Worm (Caenorhabditis elegans) whole organism, L4 larva: ENCODE measurements around the gene T27E4.7.

Experiments used
- D1046.2 ChIP-seq: fragments of 200-800 bp; sonication (Bioruptor generic); IDR thresholded peaks from 2 replicates; pipeline ENCODE4 v1.3.6; 2022; ENCODE audit warnings: missing genetic modification characterization, missing compliant biosample characterization
- F26F4.8 ChIP-seq: fragments of 200-800 bp; sonication (Bioruptor generic); conservative IDR thresholded peaks from 2 replicates; pipeline ENCODE4 v1.3.6; 2022; ENCODE audit warnings: missing genetic modification characterization, missing compliant biosample characterization
- F44E2.7 ChIP-seq: fragments of 200-800 bp; sonication (Bioruptor generic); IDR thresholded peaks from 2 replicates; pipeline ENCODE4 v2.1.2; 2022; ENCODE audit warnings: missing genetic modification characterization, missing compliant biosample characterization
- F49E8.2 ChIP-seq: sonication (generic microtip); optimal IDR thresholded peaks from 2 replicates; lab custom pipeline; 2016; ENCODE audit warnings: missing compliant biosample characterization, mild to moderate bottlenecking, missing genetic modification characterization, borderline replicate concordance
- T20F7.1 ChIP-seq: fragments of 200-800 bp; sonication (Bioruptor generic); optimal IDR thresholded peaks from 2 replicates; lab custom pipeline; 2018; ENCODE audit warnings: mild to moderate bottlenecking, missing genetic modification characterization, missing compliant biosample characterization
- T26A8.4 ChIP-seq: fragments of 200-800 bp; sonication (Bioruptor generic); IDR thresholded peaks from 2 replicates; pipeline ENCODE4 v1.3.6; 2022; ENCODE audit warnings: missing genetic modification characterization, missing compliant biosample characterization
- Y75B8A.6 ChIP-seq: fragments of 200-800 bp; sonication (Bioruptor generic); IDR thresholded peaks from 2 replicates; pipeline ENCODE4 v1.3.6; 2022; ENCODE audit warnings: missing genetic modification reagents, missing genetic modification characterization, missing compliant biosample characterization
- ZK546.5 ChIP-seq, 2 experiments: sonication (generic microtip); optimal IDR thresholded peaks; 2 replicates each; lab custom pipeline; 2017; ENCODE audit warnings: missing biosample characterization in 2 of 2, missing genetic modification characterization in 2 of 2
- aha-1 ChIP-seq: fragments of 150-350 bp; peaks from one replicate; lab custom pipeline; 2014; ENCODE audit warnings: missing biosample characterization, missing genetic modification characterization
- ceh-20 ChIP-seq: fragments of 200-800 bp; sonication (Bioruptor generic); IDR thresholded peaks from 2 replicates; pipeline ENCODE4 v1.3.6; 2022; ENCODE audit warnings: missing genetic modification reagents, missing genetic modification characterization, missing compliant biosample characterization
- ceh-44 ChIP-seq: fragments of 200-800 bp; sonication (Bioruptor generic); IDR thresholded peaks from 2 replicates; pipeline ENCODE4 v1.3.6; 2022; ENCODE audit warnings: missing genetic modification reagents, missing genetic modification characterization, missing compliant biosample characterization
- ceh-82 ChIP-seq: sonication (generic microtip); optimal IDR thresholded peaks from 2 replicates; lab custom pipeline; 2017; ENCODE audit warnings: missing biosample characterization, missing genetic modification characterization
- ces-1 ChIP-seq: fragments of 150-350 bp; sonication (generic microtip); optimal IDR thresholded peaks from 4 replicates; lab custom pipeline; 2014; ENCODE audit warnings: missing biosample characterization, missing genetic modification reagents, missing genetic modification characterization
- cey-2 ChIP-seq: sonication (generic microtip); optimal IDR thresholded peaks from 3 replicates; lab custom pipeline; 2017; ENCODE audit warnings: missing genetic modification characterization, mild to moderate bottlenecking, missing compliant biosample characterization, antibody characterized with exemption, borderline replicate concordance; ENCODE audit not compliant: insufficient read depth
- ctbp-1 ChIP-seq: fragments of 200-800 bp; sonication (Bioruptor generic); IDR thresholded peaks from 2 replicates; pipeline ENCODE4 v1.3.6; 2022; ENCODE audit warnings: missing genetic modification reagents, missing genetic modification characterization, missing compliant biosample characterization
- daf-12 ChIP-seq: fragments of 150-350 bp; optimal IDR thresholded peaks from 2 replicates; lab custom pipeline; 2014; ENCODE audit warnings: missing biosample characterization, missing genetic modification reagents, missing genetic modification characterization
- daf-16 ChIP-seq, 3 experiments: sonication (generic microtip); optimal IDR thresholded peaks; 2 replicates each; lab custom pipeline; 2016 to 2017; ENCODE audit warnings: missing genetic modification characterization in 3 of 3, missing genetic modification reagents in 3 of 3, mild to moderate bottlenecking in 2 of 3, missing compliant biosample characterization in 2 of 3, missing biosample characterization in 1 of 3, moderate library complexity in 1 of 3
- dmd-6 ChIP-seq: fragments of 200-800 bp; sonication (Bioruptor generic); IDR thresholded peaks from 2 replicates; pipeline ENCODE4 v1.3.6; 2022; ENCODE audit warnings: missing genetic modification reagents, missing genetic modification characterization, missing compliant biosample characterization
- dpl-1 ChIP-seq: fragments of 150-350 bp; optimal IDR thresholded peaks from 2 replicates; lab custom pipeline; 2014; ENCODE audit warnings: missing biosample characterization, missing genetic modification reagents, missing genetic modification characterization
- dve-1 ChIP-seq: sonication (generic microtip); optimal IDR thresholded peaks from 2 replicates; lab custom pipeline; 2017; ENCODE audit warnings: antibody characterized with exemption, mild to moderate bottlenecking, missing genetic modification characterization, missing compliant biosample characterization; ENCODE audit not compliant: insufficient read depth
- hif-1 ChIP-seq, 2 experiments: sonication (generic microtip); optimal IDR thresholded peaks; 2 replicates each; lab custom pipeline; 2016 to 2017; ENCODE audit warnings: missing compliant biosample characterization in 2 of 2, missing genetic modification characterization in 2 of 2, missing genetic modification reagents in 2 of 2, missing genotype in 2 of 2, mild to moderate bottlenecking in 1 of 2
- lim-7 ChIP-seq: fragments of 200-800 bp; sonication (Bioruptor generic); IDR thresholded peaks from 2 replicates; pipeline ENCODE4 v1.3.6; 2022; ENCODE audit warnings: missing genetic modification characterization, missing compliant biosample characterization
- lin-29 ChIP-seq: fragments of 200-800 bp; sonication (Bioruptor generic); IDR thresholded peaks from 2 replicates; pipeline ENCODE4 v1.3.6; 2022; ENCODE audit warnings: missing genetic modification reagents, missing genetic modification characterization, missing compliant biosample characterization
- lir-3 ChIP-seq: sonication (generic microtip); optimal IDR thresholded peaks from 2 replicates; lab custom pipeline; 2016; ENCODE audit warnings: mild to moderate bottlenecking, missing genetic modification characterization, missing compliant biosample characterization
- lsy-2 ChIP-seq, 2 experiments: fragments of 150-350 bp in 1 of 2; sonication (generic microtip) in 1 of 2; optimal IDR thresholded peaks; 2 replicates each; lab custom pipeline; 2014 to 2017; ENCODE audit warnings: missing biosample characterization in 2 of 2, missing genetic modification characterization in 2 of 2
- madf-5 ChIP-seq, 2 experiments: fragments of 200-800 bp; sonication (Bioruptor generic); IDR thresholded peaks; 2 replicates each; pipeline ENCODE4 v1.3.6; 2022; ENCODE audit warnings: missing compliant biosample characterization in 2 of 2, missing genetic modification characterization in 2 of 2
- mdl-1 ChIP-seq, 2 experiments: fragments of 150-350 bp in 1 of 2; sonication (generic microtip) in 1 of 2; optimal IDR thresholded peaks; 2 replicates each; lab custom pipeline; 2014 to 2017; ENCODE audit warnings: missing biosample characterization in 2 of 2, missing genetic modification characterization in 2 of 2
- mdt-29 ChIP-seq: fragments of 200-800 bp; sonication (Bioruptor generic); IDR thresholded peaks from 2 replicates; pipeline ENCODE4 v1.3.6; 2022; ENCODE audit warnings: missing genetic modification reagents, missing genetic modification characterization, missing compliant biosample characterization
- mep-1 ChIP-seq: fragments of 150-350 bp; sonication (generic microtip); optimal IDR thresholded peaks from 3 replicates; lab custom pipeline; 2014; ENCODE audit warnings: missing biosample characterization, missing genetic modification characterization
- mes-2 ChIP-seq: sonication (generic microtip); optimal IDR thresholded peaks from 2 replicates; lab custom pipeline; 2016; ENCODE audit warnings: missing genotype, mild to moderate bottlenecking, missing genetic modification characterization, missing compliant biosample characterization; ENCODE audit not compliant: poor library complexity, severe bottlenecking
- mxl-3 ChIP-seq: fragments of 200-800 bp; sonication (Bioruptor generic); optimal IDR thresholded peaks from 2 replicates; lab custom pipeline; 2018; ENCODE audit warnings: mild to moderate bottlenecking, missing genetic modification characterization, missing compliant biosample characterization
- nhr-10 ChIP-seq: fragments of 150-350 bp; optimal IDR thresholded peaks from 2 replicates; lab custom pipeline; 2014; ENCODE audit warnings: missing biosample characterization, missing genetic modification characterization
- nhr-102 ChIP-seq: sonication (generic microtip); optimal IDR thresholded peaks from 2 replicates; lab custom pipeline; 2016; ENCODE audit warnings: mild to moderate bottlenecking, missing genetic modification characterization, moderate library complexity, missing compliant biosample characterization
- nhr-111 ChIP-seq: fragments of 200-800 bp; sonication (Bioruptor generic); optimal IDR thresholded peaks from 2 replicates; lab custom pipeline; 2018; ENCODE audit warnings: mild to moderate bottlenecking, missing genetic modification characterization, missing compliant biosample characterization
- nhr-237 ChIP-seq: sonication (generic microtip); optimal IDR thresholded peaks from 2 replicates; lab custom pipeline; 2017; ENCODE audit warnings: missing biosample characterization, missing genetic modification characterization
- nhr-76 ChIP-seq: fragments of 150-350 bp; optimal IDR thresholded peaks from 2 replicates; lab custom pipeline; 2014; ENCODE audit warnings: missing biosample characterization, missing genetic modification characterization
- nhr-77 ChIP-seq: fragments of 150-350 bp; optimal IDR thresholded peaks from 2 replicates; lab custom pipeline; 2014; ENCODE audit warnings: missing biosample characterization, missing genetic modification characterization
- pha-4 ChIP-seq, 2 experiments: fragments of 150-350 bp in 1 of 2; fragments of 200-800 bp in 1 of 2; sonication (Bioruptor generic) in 1 of 2; IDR thresholded peaks in 1 of 2; optimal IDR thresholded peaks in 1 of 2; 2 replicates each; pipeline versions ENCODE4 v1.3.6 to Lab custom; 2014 to 2022; ENCODE audit warnings: missing genetic modification characterization in 2 of 2, missing genetic modification reagents in 2 of 2, missing biosample characterization in 1 of 2, missing compliant biosample characterization in 1 of 2
- php-3 ChIP-seq: fragments of 200-800 bp; sonication (Bioruptor generic); IDR thresholded peaks from 2 replicates; pipeline ENCODE4 v1.3.6; 2022; ENCODE audit warnings: missing genetic modification reagents, missing genetic modification characterization, missing compliant biosample characterization
- pqm-1 ChIP-seq: sonication (generic microtip); optimal IDR thresholded peaks from 2 replicates; lab custom pipeline; 2017; ENCODE audit warnings: missing biosample characterization, missing genetic modification characterization
- sdz-12 ChIP-seq: fragments of 200-800 bp; sonication (Bioruptor generic); optimal IDR thresholded peaks from 2 replicates; lab custom pipeline; 2018; ENCODE audit warnings: mild to moderate bottlenecking, missing genetic modification characterization, missing compliant biosample characterization
- set-16 ChIP-seq: fragments of 200-800 bp; sonication (Bioruptor generic); IDR thresholded peaks from 2 replicates; pipeline ENCODE4 v1.3.6; 2022; ENCODE audit warnings: missing genetic modification reagents, missing genetic modification characterization, missing compliant biosample characterization
- spr-1 ChIP-seq: sonication (generic microtip); optimal IDR thresholded peaks from 2 replicates; lab custom pipeline; 2016; ENCODE audit warnings: mild to moderate bottlenecking, missing genetic modification characterization, missing compliant biosample characterization
- tra-1 ChIP-seq: fragments of 200-800 bp; sonication (Bioruptor generic); IDR thresholded peaks from 2 replicates; pipeline ENCODE4 v1.3.6; 2022; ENCODE audit warnings: missing genetic modification reagents, missing genetic modification characterization, missing compliant biosample characterization
- unc-62 ChIP-seq, 3 experiments: fragments of 150-350 bp in 1 of 3; sonication (generic microtip); optimal IDR thresholded peaks in 2 of 3; peaks in 1 of 3; 1 replicate in 1 of 3; 2 replicates in 2 of 3; lab custom pipeline; 2014 to 2017; ENCODE audit warnings: missing biosample characterization in 3 of 3, missing genetic modification characterization in 3 of 3, missing genetic modification reagents in 3 of 3, missing genotype in 1 of 3
- zag-1 ChIP-seq: fragments of 150-350 bp; optimal IDR thresholded peaks from 2 replicates; lab custom pipeline; 2014; ENCODE audit warnings: missing biosample characterization, missing genetic modification characterization
- zip-11 ChIP-seq: fragments of 200-800 bp; sonication (Bioruptor generic); IDR thresholded peaks from 2 replicates; pipeline ENCODE4 v1.3.6; 2022; ENCODE audit warnings: missing genetic modification characterization, missing compliant biosample characterization
- zip-2 ChIP-seq: fragments of 150-350 bp; optimal IDR thresholded peaks from 2 replicates; lab custom pipeline; 2014; ENCODE audit warnings: missing biosample characterization, missing genetic modification characterization
- ztf-7 ChIP-seq: fragments of 150-350 bp; optimal IDR thresholded peaks from 2 replicates; lab custom pipeline; 2014; ENCODE audit warnings: missing biosample characterization, missing genetic modification characterization

The T27E4.7 gene

ce11 chrV:9079965-9080432 is 3.9 kb upstream of the T27E4.7 start:
- peak; percentile 72 for TF ChIP-seq pqm-1
- no peak for TF ChIP-seq D1046.2
- TF ChIP-seq nhr-102 (tag; lab: Kevin White, UChicago) = peak; percentile 41
- no peak for TF ChIP-seq cey-2 (tag; lab: Kevin White, UChicago)
- TF ChIP-seq daf-16 (GFP tag; optimal IDR thresholded peaks at IDR 0.05; lab: Kevin White, UChicago) = peak in 1 of 2 experiments; percentile 79
- TF ChIP-seq daf-16 (tag; optimal IDR thresholded peaks at IDR 0.05; lab: Kevin White, UChicago) = peak; percentile 78
- TF ChIP-seq unc-62 (GFP tag; optimal IDR thresholded peaks at IDR 0.05 in 1 of 2; lab: Kevin White, UChicago) = peak in 1 of 2 experiments; percentile 53
- no peak for TF ChIP-seq unc-62 (tag; optimal IDR thresholded peaks at IDR 0.05; lab: Kevin White, UChicago)
- peak; percentile 42 for TF ChIP-seq T20F7.1 (GFP tag; lab: Kevin White, UChicago)
- peak; percentile 56 for TF ChIP-seq nhr-77
- peak; percentile 71 for TF ChIP-seq pha-4 (GFP tag; IDR thresholded peaks at IDR 0.05; lab: Robert Waterston, UW)
- TF ChIP-seq pha-4 (tag; optimal IDR thresholded peaks at IDR 0.05; lab: Kevin White, UChicago) = no peak
- no peak for TF ChIP-seq ZK546.5 (tag; optimal IDR thresholded peaks at IDR 0.05; lab: Kevin White, UChicago)
- TF ChIP-seq sdz-12 (GFP tag; lab: Kevin White, UChicago) = no peak
- no peak for TF ChIP-seq mes-2 (tag; lab: Kevin White, UChicago)
- TF ChIP-seq zip-2 (tag; lab: Kevin White, UChicago) = no peak
- TF ChIP-seq lim-7 (GFP tag; lab: Robert Waterston, UW) = no peak
- no peak for TF ChIP-seq F26F4.8 (GFP tag; lab: Robert Waterston, UW)
- peak; percentile 89 for TF ChIP-seq aha-1 (tag; lab: Kevin White, UChicago)
- no peak for TF ChIP-seq nhr-237
- TF ChIP-seq mep-1 = peak; percentile 50
- no peak for TF ChIP-seq spr-1 (tag; lab: Kevin White, UChicago)
- TF ChIP-seq dve-1 (tag; lab: Kevin White, UChicago) = peak; percentile 85
- no peak for TF ChIP-seq ctbp-1 (GFP tag; lab: Robert Waterston, UW)
- TF ChIP-seq hif-1 (tag; optimal IDR thresholded peaks at IDR 0.05; lab: Kevin White, UChicago) = peak in 1 of 2 experiments; percentile 96
- no peak for TF ChIP-seq ceh-44 (GFP tag; lab: Robert Waterston, UW)
- no peak for TF ChIP-seq dpl-1 (GFP tag; lab: Kevin White, UChicago)
- peak; percentile 62 for TF ChIP-seq mdt-29
- TF ChIP-seq lsy-2 (tag; optimal IDR thresholded peaks at IDR 0.05; lab: Kevin White, UChicago) = no peak
- TF ChIP-seq Y75B8A.6 (GFP tag; lab: Robert Waterston, UW) = 0 out of 2 replicates have a peak, but pooled peaks have one; percentile 31
- no peak for TF ChIP-seq lin-29
- TF ChIP-seq F49E8.2 = no peak
- no peak for TF ChIP-seq php-3 (GFP tag; lab: Robert Waterston, UW)
- TF ChIP-seq zip-11 (GFP tag; lab: Robert Waterston, UW) = no peak
- TF ChIP-seq mxl-3 (GFP tag; lab: Kevin White, UChicago) = peak; percentile 83
- TF ChIP-seq mdl-1 (tag; optimal IDR thresholded peaks at IDR 0.05; lab: Kevin White, UChicago) = peak in 1 of 2 experiments; percentile 51
- TF ChIP-seq zag-1 (tag; lab: Kevin White, UChicago) = no peak
- no peak for TF ChIP-seq set-16
- TF ChIP-seq ceh-82 (tag; lab: Kevin White, UChicago) = no peak
- TF ChIP-seq madf-5 (GFP tag; IDR thresholded peaks at IDR 0.05; lab: Robert Waterston, UW) = no peak
- TF ChIP-seq nhr-111 (GFP tag; lab: Kevin White, UChicago) = no peak
- no peak for TF ChIP-seq F44E2.7 (GFP tag; lab: Robert Waterston, UW)
- no peak for TF ChIP-seq ces-1
- TF ChIP-seq nhr-10 (tag; lab: Kevin White, UChicago) = peak; percentile 54
- TF ChIP-seq lir-3 (tag; lab: Kevin White, UChicago) = no peak
- TF ChIP-seq tra-1 (GFP tag; lab: Robert Waterston, UW) = peak; percentile 88
- TF ChIP-seq ztf-7 (tag; lab: Kevin White, UChicago) = no peak
- no peak for TF ChIP-seq nhr-76 (tag; lab: Kevin White, UChicago)
- peak; percentile 67 for TF ChIP-seq T26A8.4 (GFP tag; lab: Robert Waterston, UW)
- no peak for TF ChIP-seq ceh-20 (GFP tag; lab: Robert Waterston, UW)
- no peak for TF ChIP-seq daf-12 (tag; lab: Kevin White, UChicago)
- peak; percentile 98 for TF ChIP-seq dmd-6
